Worm (Caenorhabditis elegans): ENCODE data around the gene F55G11.1.

- TF ChIP-seq ceh-82 (tag; optimal IDR thresholded peaks at IDR 0.05) (no peak), ZK546.5 (tag; optimal IDR thresholded peaks at IDR 0.05) (no peak), ztf-11 (tag; optimal IDR thresholded peaks at IDR 0.05) (no peak), fos-1 (tag; optimal IDR thresholded peaks at IDR 0.05) (no peak)
Observed at ce11 chrIV:12898823-12899222, 47.6 kb downstream of the F55G11.1 start.

All from whole organism, L3 larva.